Fruit fly (Drosophila melanogaster): ENCODE results near the gene hh.

The hh gene

DNA sequence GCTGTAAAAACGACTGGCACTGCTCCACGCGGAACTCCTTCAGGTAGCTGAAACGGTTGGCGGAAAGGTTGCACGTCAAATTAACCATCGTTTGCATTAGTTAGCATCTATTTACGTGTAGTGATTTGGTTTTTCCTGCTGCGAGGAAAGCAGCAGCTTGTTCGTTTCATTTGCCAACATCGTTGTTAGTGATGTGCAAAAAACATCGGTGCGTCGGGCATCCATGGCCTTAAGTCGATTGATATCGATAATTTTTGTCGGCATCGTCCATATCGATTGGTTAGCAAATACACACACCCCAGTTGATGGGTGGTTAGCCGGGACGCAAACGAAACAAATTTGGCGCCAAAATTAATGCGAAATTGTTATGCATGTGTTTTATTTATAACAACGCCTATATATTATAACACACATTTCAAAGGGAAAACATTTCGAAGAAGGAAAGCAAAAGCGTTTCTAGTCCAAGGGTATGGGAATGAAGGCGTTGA lies 16.0 kb upstream of the hh start, which contains the start of gene unk (continued):
- peak; percentile 96 for TF ChIP-seq hb (GFP tag; IDR thresholded peaks at IDR 0.05; ENCODE audit: partially characterized antibody)
- no peak for TF ChIP-seq Chrac-16 (GFP tag; optimal IDR thresholded peaks at IDR 0.05)
- peak; percentile 34; the same call in 1 of the 2 replicates for TF ChIP-seq CG6272 (GFP tag; IDR thresholded peaks at IDR 0.05)
- TF ChIP-seq HmgD (GFP tag; optimal IDR thresholded peaks at IDR 0.05), result peak; percentile 35
- peak; percentile 98 for TF ChIP-seq CG34224 (GFP tag; IDR thresholded peaks at IDR 0.05; ENCODE audit: partially characterized antibody)
- no peak for TF ChIP-seq trh (GFP tag; optimal IDR thresholded peaks at IDR 0.05)
- TF ChIP-seq CG8944 (GFP tag; optimal IDR thresholded peaks at IDR 0.05), result no peak
- TF ChIP-seq chn (GFP tag; optimal IDR thresholded peaks at IDR 0.05), result peak; percentile 30
- peak; percentile 99 for TF ChIP-seq knrl (GFP tag; IDR thresholded peaks at IDR 0.05; ENCODE audit: partially characterized antibody)
- peak; percentile 17 for TF ChIP-seq lilli (GFP tag; optimal IDR thresholded peaks at IDR 0.05)
- peak; percentile 98 for TF ChIP-seq BEAF-32 (GFP tag; optimal IDR thresholded peaks at IDR 0.05)
- TF ChIP-seq Camta (GFP tag; optimal IDR thresholded peaks at IDR 0.05), result peak; percentile 17
- TF ChIP-seq CG10274 (GFP tag; optimal IDR thresholded peaks at IDR 0.05), result no peak
- no peak for TF ChIP-seq Hey (tag; optimal IDR thresholded peaks at IDR 0.05)
- no peak for TF ChIP-seq sqz (GFP tag; optimal IDR thresholded peaks at IDR 0.05)
- TF ChIP-seq CoRest (tag; optimal IDR thresholded peaks at IDR 0.05), result peak; percentile 51
- TF ChIP-seq CG32532 (GFP tag; IDR thresholded peaks at IDR 0.05), result peak; percentile 50; the same call in 1 of the 2 replicates
- peak; percentile 60 for TF ChIP-seq rib (GFP tag; IDR thresholded peaks at IDR 0.05)
- TF ChIP-seq vvl (GFP tag; IDR thresholded peaks at IDR 0.05), result peak; percentile 80; the same call in 1 of the 2 replicates
- no peak for TF ChIP-seq sisA (GFP tag; IDR thresholded peaks at IDR 0.05)
- no peak for TF ChIP-seq schlank (tag; optimal IDR thresholded peaks at IDR 0.05)
- no peak for TF ChIP-seq Ravus (GFP tag; IDR thresholded peaks at IDR 0.05)
- TF ChIP-seq fu2 (GFP tag; optimal IDR thresholded peaks at IDR 0.05), result peak; percentile 9
- no peak for TF ChIP-seq dati (GFP tag; IDR thresholded peaks at IDR 0.05)
- TF ChIP-seq gt (GFP tag; IDR thresholded peaks at IDR 0.05), result no peak
- TF ChIP-seq CG18262 (tag; optimal IDR thresholded peaks at IDR 0.05), result no peak
- TF ChIP-seq Ets65A (GFP tag), result peak; percentile 38
- no peak; the same call in 1 of the 2 replicates for TF ChIP-seq lmd (GFP tag; IDR thresholded peaks at IDR 0.05)
- TF ChIP-seq stwl (tag; optimal IDR thresholded peaks at IDR 0.05), result peak; percentile 34
- TF ChIP-seq mld (GFP tag; IDR thresholded peaks at IDR 0.05; ENCODE audit: partially characterized antibody), result peak; percentile 95
- TF ChIP-seq CHES-1-like (GFP tag; optimal IDR thresholded peaks at IDR 0.05), result peak; percentile 48
- TF ChIP-seq Dbx (GFP tag; IDR thresholded peaks at IDR 0.05), result peak; percentile 52
- peak; percentile 93 for TF ChIP-seq chinmo (GFP tag; IDR thresholded peaks at IDR 0.05; ENCODE audit: partially characterized antibody)
- TF ChIP-seq gro (GFP tag; optimal IDR thresholded peaks at IDR 0.05), result peak; percentile 54
- no peak for TF ChIP-seq Eip74EF (GFP tag; optimal IDR thresholded peaks at IDR 0.05)
- peak; percentile 99 for TF ChIP-seq Bgb (GFP tag; IDR thresholded peaks at IDR 0.05; ENCODE audit: partially characterized antibody)
- no peak for TF ChIP-seq Lpt (GFP tag; optimal IDR thresholded peaks at IDR 0.05)
- no peak for TF ChIP-seq CG8281 (tag; optimal IDR thresholded peaks at IDR 0.05)
- no peak for TF ChIP-seq cas (GFP tag; IDR thresholded peaks at IDR 0.05)
- peak; percentile 17 for TF ChIP-seq CG13424 (tag; optimal IDR thresholded peaks at IDR 0.05)
- TF ChIP-seq Med (GFP tag), result peak; percentile 86
- peak; percentile 84 for TF ChIP-seq CG2116 (GFP tag; optimal IDR thresholded peaks at IDR 0.05)
- TF ChIP-seq so (GFP tag; IDR thresholded peaks at IDR 0.05), result peak; percentile 33; the same call in 1 of the 3 replicates
- peak; percentile 39 for TF ChIP-seq pho (GFP tag; optimal IDR thresholded peaks at IDR 0.05)
- peak; percentile 27 for TF ChIP-seq CG4617 (GFP tag; optimal IDR thresholded peaks at IDR 0.05; ENCODE audit: borderline replicate concordance)
- TF ChIP-seq CG12391 (tag; optimal IDR thresholded peaks at IDR 0.05), result peak; percentile 23
- no peak for TF ChIP-seq CG8478 (optimal IDR thresholded peaks at IDR 0.05)
- TF ChIP-seq Xrp1 (GFP tag; IDR thresholded peaks at IDR 0.05), result 0 out of 2 replicates have a peak, but pooled peaks have one; percentile 16
- TF ChIP-seq Atf3 (GFP tag; optimal IDR thresholded peaks at IDR 0.05), result no peak
- no peak for TF ChIP-seq Nf-YB (GFP tag; optimal IDR thresholded peaks at IDR 0.05)
- no peak for TF ChIP-seq CG13775 (GFP tag; optimal IDR thresholded peaks at IDR 0.05)

Data from whole organism, embryonic.